Fruit fly (Drosophila melanogaster) whole organism, embryonic: ENCODE measurements around the gene CG5727.

Source experiments
- Blimp-1 ChIP-seq: fragments of 200-800 bp; sonication (Bioruptor generic); optimal IDR thresholded peaks from 3 replicates; lab custom pipeline; 2018; ENCODE audit warnings: missing biosample characterization, missing genetic modification characterization, mild to moderate bottlenecking, moderate library complexity, missing genetic modification reagents
- CG10267 ChIP-seq: fragments of 200-800 bp; sonication (Bioruptor generic); optimal IDR thresholded peaks from 2 replicates; lab custom pipeline; 2018; ENCODE audit warnings: missing biosample characterization, mild to moderate bottlenecking, missing genetic modification characterization, moderate library complexity
- CG10321 ChIP-seq: fragments of 200-800 bp; sonication (Bioruptor generic); IDR thresholded peaks from 2 replicates; pipeline ENCODE4 v1.3.6; 2022; ENCODE audit warnings: missing biosample characterization, missing genetic modification characterization
- CG10565 ChIP-seq: fragments of 200-800 bp; sonication (Bioruptor generic); optimal IDR thresholded peaks from 3 replicates; lab custom pipeline; 2016; ENCODE audit warnings: missing biosample characterization, mild to moderate bottlenecking, missing genetic modification characterization
- CG12659 ChIP-seq: fragments of 200-800 bp; sonication (Bioruptor generic); optimal IDR thresholded peaks from 3 replicates; lab custom pipeline; 2017; ENCODE audit warnings: mild to moderate bottlenecking, missing biosample characterization, missing genetic modification reagents, missing genetic modification characterization
- CG12942 ChIP-seq: fragments of 200-800 bp; sonication (Bioruptor generic); optimal IDR thresholded peaks from 3 replicates; lab custom pipeline; 2016; ENCODE audit warnings: missing biosample characterization, missing genetic modification characterization
- CG14667 ChIP-seq: fragments of 200-800 bp; sonication (Bioruptor generic); IDR thresholded peaks from 2 replicates; pipeline ENCODE4 v1.3.6; 2022; ENCODE audit warnings: missing biosample characterization, missing genetic modification characterization
- CG15514 ChIP-seq: fragments of 200-800 bp; sonication (Bioruptor generic); optimal IDR thresholded peaks from 3 replicates; lab custom pipeline; 2017; ENCODE audit warnings: missing biosample characterization, missing genetic modification characterization, mild to moderate bottlenecking, moderate library complexity, missing genetic modification reagents
- CG17186 ChIP-seq: fragments of 200-800 bp; sonication (Bioruptor generic); optimal IDR thresholded peaks from 3 replicates; lab custom pipeline; 2017; ENCODE audit warnings: missing biosample characterization, missing genetic modification reagents, missing genetic modification characterization
- CG17361 ChIP-seq: fragments of 200-800 bp; sonication (Bioruptor generic); IDR thresholded peaks from 3 replicates; pipeline ENCODE4 v1.3.6; 2022; ENCODE audit warnings: missing biosample characterization, missing genetic modification characterization
- CG17385 ChIP-seq: fragments of 200-800 bp; sonication (Bioruptor generic); optimal IDR thresholded peaks from 3 replicates; lab custom pipeline; 2018; ENCODE audit warnings: missing biosample characterization, mild to moderate bottlenecking, missing genetic modification characterization
- CG17829 ChIP-seq: fragments of 200-800 bp; optimal IDR thresholded peaks from 2 replicates; lab custom pipeline; 2019; ENCODE audit warnings: missing biosample characterization, mild to moderate bottlenecking, missing genetic modification characterization, moderate library complexity
- CG2120 ChIP-seq: fragments of 200-800 bp; sonication (Bioruptor generic); optimal IDR thresholded peaks from 3 replicates; lab custom pipeline; 2016; ENCODE audit warnings: missing biosample characterization, missing genetic modification characterization
- CG2712 ChIP-seq: fragments of 200-800 bp; optimal IDR thresholded peaks from 3 replicates; lab custom pipeline; 2019; ENCODE audit warnings: missing biosample characterization, mild to moderate bottlenecking, missing genetic modification characterization, moderate library complexity
- CG32767 ChIP-seq: fragments of 200-800 bp; sonication (Bioruptor generic); IDR thresholded peaks from 2 replicates; pipeline ENCODE4 v1.3.6; 2022; ENCODE audit warnings: missing biosample characterization, missing genetic modification characterization
- CG34376 ChIP-seq: fragments of 200-800 bp; sonication (Bioruptor generic); optimal IDR thresholded peaks from 2 replicates; lab custom pipeline; 2018; ENCODE audit warnings: missing biosample characterization, mild to moderate bottlenecking, missing genetic modification characterization
- CG4424 ChIP-seq: fragments of 200-800 bp; sonication (Bioruptor generic); optimal IDR thresholded peaks from 3 replicates; lab custom pipeline; 2016; ENCODE audit warnings: missing biosample characterization, missing genetic modification characterization
- CG6791 ChIP-seq: fragments of 200-800 bp; sonication (Bioruptor generic); IDR thresholded peaks from 3 replicates; pipeline ENCODE4 v1.3.6; 2022; ENCODE audit warnings: missing biosample characterization, missing genetic modification characterization; ENCODE audit not compliant: partially characterized antibody
- CG7372 ChIP-seq: fragments of 200-800 bp; sonication (Bioruptor generic); IDR thresholded peaks from 2 replicates; pipeline ENCODE4 v1.3.6; 2022; ENCODE audit warnings: missing biosample characterization, missing genetic modification characterization
- CG8924 ChIP-seq: fragments of 200-800 bp; optimal IDR thresholded peaks from 3 replicates; lab custom pipeline; 2019; ENCODE audit warnings: missing biosample characterization, mild to moderate bottlenecking, missing genetic modification characterization, moderate library complexity
- CG9437 ChIP-seq: fragments of 200-800 bp; sonication (Bioruptor generic); optimal IDR thresholded peaks from 2 replicates; lab custom pipeline; 2018; ENCODE audit warnings: missing biosample characterization, mild to moderate bottlenecking, missing genetic modification characterization
- D19B ChIP-seq: fragments of 200-800 bp; sonication (Bioruptor generic); optimal IDR thresholded peaks from 2 replicates; lab custom pipeline; 2017; ENCODE audit warnings: missing biosample characterization, mild to moderate bottlenecking, missing genetic modification characterization
- Dref ChIP-seq: fragments of 200-800 bp; sonication (Bioruptor generic); IDR thresholded peaks from 2 replicates; pipeline ENCODE4 v1.3.6; 2022; ENCODE audit warnings: missing biosample characterization, missing genetic modification characterization
- HLH4C ChIP-seq: fragments of 200-800 bp; sonication (Bioruptor generic); IDR thresholded peaks from 3 replicates; pipeline ENCODE4 v1.3.6; 2022; ENCODE audit warnings: missing biosample characterization, missing genetic modification characterization; ENCODE audit not compliant: partially characterized antibody
- HLH54F ChIP-seq: fragments of 200-800 bp; sonication (Bioruptor generic); optimal IDR thresholded peaks from 3 replicates; lab custom pipeline; 2016; ENCODE audit warnings: missing biosample characterization, missing genetic modification characterization
- Lhr ChIP-seq: fragments of 200-800 bp; sonication (Bioruptor generic); optimal IDR thresholded peaks from 3 replicates; lab custom pipeline; 2017; ENCODE audit warnings: mild to moderate bottlenecking, missing biosample characterization, missing genetic modification reagents, missing genetic modification characterization
- NC2α ChIP-seq: fragments of 200-800 bp; sonication (Bioruptor generic); optimal IDR thresholded peaks from 2 replicates; lab custom pipeline; 2016; ENCODE audit warnings: missing biosample characterization, missing genetic modification characterization
- Nf-YC ChIP-seq: fragments of 200-800 bp; optimal IDR thresholded peaks from 3 replicates; lab custom pipeline; 2019; ENCODE audit warnings: missing biosample characterization, mild to moderate bottlenecking, missing genetic modification characterization, moderate library complexity
- Opbp ChIP-seq: fragments of 200-800 bp; sonication (Bioruptor generic); IDR thresholded peaks from 3 replicates; pipeline ENCODE4 v1.3.6; 2022; ENCODE audit warnings: missing biosample characterization, missing genetic modification characterization; ENCODE audit not compliant: partially characterized antibody
- Scr ChIP-seq: fragments of 200-800 bp; sonication (Bioruptor generic); IDR thresholded peaks from 2 replicates; pipeline ENCODE4 v1.3.6; 2022; ENCODE audit warnings: missing biosample characterization, missing genetic modification characterization; ENCODE audit not compliant: partially characterized antibody
- Sox100B ChIP-seq: fragments of 200-800 bp; sonication (Bioruptor generic); optimal IDR thresholded peaks from 3 replicates; lab custom pipeline; 2018; ENCODE audit warnings: missing biosample characterization, mild to moderate bottlenecking, missing genetic modification characterization
- Sry-β ChIP-seq: fragments of 200-800 bp; sonication (Bioruptor generic); optimal IDR thresholded peaks from 2 replicates; lab custom pipeline; 2018; ENCODE audit warnings: missing biosample characterization, mild to moderate bottlenecking, missing genetic modification characterization, moderate library complexity
- Usf ChIP-seq: fragments of 200-800 bp; sonication (Bioruptor generic); optimal IDR thresholded peaks from 2 replicates; lab custom pipeline; 2017; ENCODE audit warnings: missing genotype, missing biosample characterization, missing genetic modification characterization
- Xbp1 ChIP-seq: fragments of 200-800 bp; sonication (Bioruptor generic); optimal IDR thresholded peaks from 3 replicates; lab custom pipeline; 2016; ENCODE audit warnings: missing biosample characterization, mild to moderate bottlenecking, missing genetic modification characterization
- ab ChIP-seq: fragments of 200-800 bp; sonication (Bioruptor generic); optimal IDR thresholded peaks from 2 replicates; lab custom pipeline; 2016; ENCODE audit warnings: missing biosample characterization, missing genetic modification characterization
- bbx ChIP-seq: fragments of 200-800 bp; sonication (Bioruptor generic); IDR thresholded peaks from 2 replicates; pipeline ENCODE4 v1.3.6; 2022; ENCODE audit warnings: missing biosample characterization, missing genetic modification characterization; ENCODE audit not compliant: partially characterized antibody
- cg ChIP-seq: fragments of 200-800 bp; sonication (Bioruptor generic); optimal IDR thresholded peaks from 3 replicates; lab custom pipeline; 2019; ENCODE audit warnings: missing biosample characterization, mild to moderate bottlenecking, missing genetic modification characterization, moderate library complexity
- chm ChIP-seq: fragments of 200-800 bp; sonication (Bioruptor generic); IDR thresholded peaks from 2 replicates; pipeline ENCODE4 v1.3.6; 2022; ENCODE audit warnings: missing biosample characterization, missing genetic modification characterization
- inv ChIP-seq: fragments of 200-800 bp; sonication (Bioruptor generic); IDR thresholded peaks from 2 replicates; pipeline ENCODE4 v1.3.6; 2022; ENCODE audit warnings: missing biosample characterization, missing genetic modification characterization; ENCODE audit not compliant: partially characterized antibody
- knrl ChIP-seq: fragments of 200-800 bp; sonication (Bioruptor generic); IDR thresholded peaks from 3 replicates; pipeline ENCODE4 v1.3.6; 2022; ENCODE audit warnings: missing biosample characterization, missing genetic modification characterization; ENCODE audit not compliant: partially characterized antibody
- luna ChIP-seq: fragments of 200-800 bp; sonication (Bioruptor generic); optimal IDR thresholded peaks from 2 replicates; lab custom pipeline; 2016; ENCODE audit warnings: missing biosample characterization, missing genetic modification characterization
- nmo ChIP-seq: fragments of 200-800 bp; sonication (Bioruptor generic); optimal IDR thresholded peaks from 2 replicates; lab custom pipeline; 2018; ENCODE audit warnings: missing biosample characterization, mild to moderate bottlenecking, missing genetic modification characterization, moderate library complexity
- row ChIP-seq: fragments of 200-800 bp; sonication (Bioruptor generic); IDR thresholded peaks from 3 replicates; pipeline ENCODE4 v1.3.6; 2022; ENCODE audit warnings: missing biosample characterization, missing genetic modification characterization
- sens ChIP-seq: fragments of 200-800 bp; sonication (Bioruptor generic); peaks from one replicate; lab custom pipeline; 2016; ENCODE audit warnings: missing biosample characterization, missing genetic modification characterization
- slou ChIP-seq: fragments of 200-800 bp; sonication (Bioruptor generic); optimal IDR thresholded peaks from 3 replicates; lab custom pipeline; 2016; ENCODE audit warnings: missing biosample characterization, missing genetic modification characterization
- stwl ChIP-seq: fragments of 200-800 bp; sonication (Bioruptor generic); optimal IDR thresholded peaks from 3 replicates; lab custom pipeline; 2018; ENCODE audit warnings: missing biosample characterization, mild to moderate bottlenecking, missing genetic modification characterization, moderate library complexity
- zen ChIP-seq: fragments of 200-800 bp; sonication (Bioruptor generic); optimal IDR thresholded peaks from 3 replicates; lab custom pipeline; 2018; ENCODE audit warnings: missing biosample characterization, mild to moderate bottlenecking, missing genetic modification characterization, moderate library complexity

The CG5727 gene

DNA sequence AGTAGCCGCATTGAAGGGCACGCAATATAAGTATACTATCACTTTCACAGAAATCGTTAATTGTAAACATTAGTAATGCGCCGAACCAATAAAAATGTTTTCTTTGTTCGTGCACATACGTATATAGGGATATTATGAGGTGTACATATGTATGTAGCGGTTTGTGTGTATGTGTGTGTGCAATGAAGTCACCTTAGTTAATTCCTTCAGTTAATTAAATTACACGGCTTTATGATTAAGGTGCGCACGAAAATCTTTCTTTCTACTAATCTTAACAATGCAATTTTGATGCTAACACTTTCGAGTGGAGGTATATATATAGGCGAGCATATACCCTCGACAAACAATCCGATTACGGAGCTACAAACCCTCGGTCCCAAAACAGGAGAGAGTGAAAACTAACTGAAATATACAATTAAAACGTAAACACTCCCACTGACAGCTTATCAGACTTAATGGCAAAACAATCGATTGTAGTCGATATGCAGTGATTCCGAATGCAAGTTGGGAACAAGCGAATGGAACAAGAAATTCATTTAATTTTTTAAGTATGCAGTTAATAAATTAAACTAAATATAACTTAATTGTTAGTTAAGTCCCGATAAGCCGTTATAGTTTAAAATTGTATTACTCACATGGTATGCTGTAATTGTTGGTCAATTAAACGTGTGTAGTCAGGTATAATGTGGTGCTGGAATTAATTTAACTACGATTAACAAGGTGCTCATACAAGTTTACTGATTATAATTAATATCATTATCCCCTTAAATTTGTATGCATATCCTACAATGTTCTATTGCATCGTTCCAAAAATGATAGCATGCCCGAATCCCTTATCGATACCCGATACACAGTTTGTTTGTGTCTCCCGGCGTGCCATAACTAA lies 10.3 kb upstream of the CG5727 start, which contains the start of the genes Npc1a and Prosalpha6:
TSS of gene Npc1a (minus strand) at position 716 of the 886 bp plus-strand sequence.
TSS of gene Prosalpha6 (plus strand) at position 851 of the 886 bp plus-strand sequence.
- TF ChIP-seq HLH4C (GFP tag; lab: Robert Waterston, UW): peak; percentile 66; the same call in 2 of the 3 replicates
- TF ChIP-seq NC2α (GFP tag; lab: Kevin White, UChicago): peak; percentile 25
- TF ChIP-seq CG4424 (GFP tag; lab: Kevin White, UChicago): peak; percentile 8
- no peak for TF ChIP-seq Sox100B
- TF ChIP-seq ab (GFP tag; lab: Kevin White, UChicago): peak; percentile 20
- TF ChIP-seq bbx: peak; percentile 50; the same call in 1 of the 2 replicates
- no peak for TF ChIP-seq Usf (GFP tag; lab: Kevin White, UChicago)
- no peak for TF ChIP-seq CG32767 (GFP tag; lab: Robert Waterston, UW)
- peak; percentile 2 for TF ChIP-seq luna
- TF ChIP-seq Nf-YC (tag; lab: Kevin White, UChicago): peak; percentile 30
- peak; percentile 34 for TF ChIP-seq stwl (tag; lab: Kevin White, UChicago)
- TF ChIP-seq CG17186 (GFP tag; lab: Kevin White, UChicago): peak; percentile 12
- no peak for TF ChIP-seq CG12942 (GFP tag; lab: Kevin White, UChicago)
- peak; percentile 70 for TF ChIP-seq zen (tag; lab: Kevin White, UChicago)
- TF ChIP-seq CG2712 (tag; lab: Kevin White, UChicago): peak; percentile 51
- peak; percentile 74 for TF ChIP-seq knrl (GFP tag; lab: Robert Waterston, UW)
- TF ChIP-seq cg (GFP tag; lab: Kevin White, UChicago): peak; percentile 69
- peak; percentile 15 for TF ChIP-seq Xbp1 (GFP tag; lab: Kevin White, UChicago)
- TF ChIP-seq CG10565: no peak
- TF ChIP-seq CG14667 (GFP tag; lab: Robert Waterston, UW): peak; percentile 82
- peak; percentile 36 for TF ChIP-seq CG34376 (GFP tag; lab: Kevin White, UChicago)
- TF ChIP-seq CG17385: peak; percentile 20
- TF ChIP-seq sens (GFP tag; lab: Kevin White, UChicago): peak; percentile 77
- TF ChIP-seq chm (GFP tag; lab: Robert Waterston, UW): 0 out of 2 replicates have a peak, but pooled peaks have one; percentile 10
- TF ChIP-seq inv (GFP tag; lab: Robert Waterston, UW): peak; percentile 66; the same call in 1 of the 2 replicates
- peak; percentile 31 for TF ChIP-seq CG17829 (tag; lab: Kevin White, UChicago)
- TF ChIP-seq nmo (GFP tag; lab: Kevin White, UChicago): peak; percentile 72
- TF ChIP-seq slou (GFP tag; lab: Kevin White, UChicago): no peak
- no peak for TF ChIP-seq CG7372 (GFP tag; lab: Robert Waterston, UW)
- peak; percentile 69 for TF ChIP-seq Scr (GFP tag; lab: Robert Waterston, UW)
- TF ChIP-seq Opbp (GFP tag; lab: Robert Waterston, UW): peak; percentile 77; the same call in 2 of the 3 replicates
- peak; percentile 72 for TF ChIP-seq CG9437 (GFP tag; lab: Kevin White, UChicago)
- peak; percentile 5 for TF ChIP-seq HLH54F (GFP tag; lab: Kevin White, UChicago)
- TF ChIP-seq CG17361: peak; percentile 68; the same call in 1 of the 3 replicates
- peak; percentile 46 for TF ChIP-seq Sry-β (GFP tag; lab: Kevin White, UChicago)
- no peak for TF ChIP-seq CG10321 (GFP tag; lab: Robert Waterston, UW)
- peak; percentile 36 for TF ChIP-seq CG2120 (GFP tag; lab: Kevin White, UChicago)
- TF ChIP-seq CG8924 (tag; lab: Kevin White, UChicago): peak; percentile 47
- peak; percentile 20 for TF ChIP-seq CG10267
- TF ChIP-seq row (GFP tag; lab: Robert Waterston, UW): peak; percentile 71
- TF ChIP-seq Lhr (GFP tag; lab: Kevin White, UChicago): peak; percentile 33
- peak; percentile 11 for TF ChIP-seq D19B
- peak; percentile 56; the same call in 2 of the 3 replicates for TF ChIP-seq CG6791 (GFP tag; lab: Robert Waterston, UW)
- peak; percentile 16 for TF ChIP-seq CG15514
- TF ChIP-seq CG12659 (GFP tag; lab: Kevin White, UChicago): peak; percentile 63
- peak; percentile 79 for TF ChIP-seq Dref
- no peak for TF ChIP-seq Blimp-1
